Fruit fly (Drosophila melanogaster): ENCODE measurements around the gene Atg101.

The Atg101 gene

DNA sequence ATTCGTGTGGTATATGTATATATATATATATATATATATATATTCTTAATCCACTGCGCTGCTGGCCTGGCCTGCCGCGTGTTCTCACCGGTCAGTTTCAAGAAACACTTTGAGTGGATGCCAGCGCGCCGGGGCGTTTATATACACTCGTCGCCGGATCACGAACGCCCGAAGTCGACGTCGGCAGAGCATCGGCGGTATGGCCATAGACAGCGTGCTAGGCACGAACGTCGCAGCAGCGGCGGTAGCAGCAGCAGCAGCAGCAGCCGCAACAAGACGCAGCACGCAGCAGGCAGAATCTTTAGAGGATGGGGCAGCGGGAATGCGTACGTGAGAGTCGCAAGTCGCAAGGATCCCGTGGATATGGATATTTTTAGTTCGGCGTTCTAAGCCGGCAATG lies 6.1 kb downstream of the Atg101 start, which contains the start of gene bnb:
Gene bnb, minus strand, starts transcription at position 121 of the 400 bp plus-strand sequence.
- no peak for TF ChIP-seq Dfd (GFP tag; optimal IDR thresholded peaks at IDR 0.05)
- no peak for TF ChIP-seq ey (GFP tag; optimal IDR thresholded peaks at IDR 0.05)
- no peak for TF ChIP-seq GATAd (GFP tag; optimal IDR thresholded peaks at IDR 0.05)
- no peak for TF ChIP-seq tai (GFP tag; optimal IDR thresholded peaks at IDR 0.05)
- no peak for TF ChIP-seq br (GFP tag; optimal IDR thresholded peaks at IDR 0.05)
- no peak for TF ChIP-seq Rel (GFP tag; optimal IDR thresholded peaks at IDR 0.05)
- no peak for TF ChIP-seq Rel (tag; optimal IDR thresholded peaks at IDR 0.05)
- no peak for TF ChIP-seq Dif (GFP tag; optimal IDR thresholded peaks at IDR 0.05; ENCODE audit: partially characterized antibody)

DNA sequence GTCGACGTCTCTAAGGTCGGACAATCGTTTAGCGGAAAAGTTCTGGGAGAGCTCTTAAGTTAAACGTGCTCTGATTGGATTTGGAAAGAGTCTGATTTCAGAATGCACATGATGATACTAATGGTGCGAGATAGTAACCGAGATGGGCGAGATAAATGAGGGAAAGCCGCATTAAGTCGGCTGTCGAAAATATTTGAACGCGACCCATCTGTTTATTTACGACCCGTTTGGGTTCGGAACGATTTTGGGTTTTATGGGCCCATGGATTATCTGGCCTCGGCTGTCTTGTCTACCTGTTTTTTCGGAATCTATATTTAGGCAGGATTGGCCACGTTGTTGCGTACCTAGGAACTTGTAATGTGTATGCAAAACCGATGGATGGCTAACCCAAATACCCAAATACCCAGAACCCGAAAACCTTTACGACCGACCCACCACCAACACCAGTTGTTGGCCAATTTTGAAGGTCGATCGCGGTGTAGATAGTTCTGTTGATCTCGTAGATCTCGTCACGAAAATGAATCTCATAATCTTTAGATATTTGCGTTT lies 7.9 kb downstream of the Atg101 start:
- no peak for TF ChIP-seq Hnf4 (GFP tag; optimal IDR thresholded peaks at IDR 0.05)
- no peak for TF ChIP-seq Rel (GFP tag; optimal IDR thresholded peaks at IDR 0.05)
- TF ChIP-seq Rel (tag; optimal IDR thresholded peaks at IDR 0.05), result no peak
- TF ChIP-seq tai (GFP tag; optimal IDR thresholded peaks at IDR 0.05), result no peak
- no peak for TF ChIP-seq pan (optimal IDR thresholded peaks at IDR 0.05)
- no peak for TF ChIP-seq HLH106 (tag; optimal IDR thresholded peaks at IDR 0.05)
- TF ChIP-seq N (GFP tag; optimal IDR thresholded peaks at IDR 0.05), result no peak
- no peak for TF ChIP-seq foxo (GFP tag; optimal IDR thresholded peaks at IDR 0.05)
- no peak for TF ChIP-seq Dif (GFP tag; optimal IDR thresholded peaks at IDR 0.05; ENCODE audit: partially characterized antibody)

DNA sequence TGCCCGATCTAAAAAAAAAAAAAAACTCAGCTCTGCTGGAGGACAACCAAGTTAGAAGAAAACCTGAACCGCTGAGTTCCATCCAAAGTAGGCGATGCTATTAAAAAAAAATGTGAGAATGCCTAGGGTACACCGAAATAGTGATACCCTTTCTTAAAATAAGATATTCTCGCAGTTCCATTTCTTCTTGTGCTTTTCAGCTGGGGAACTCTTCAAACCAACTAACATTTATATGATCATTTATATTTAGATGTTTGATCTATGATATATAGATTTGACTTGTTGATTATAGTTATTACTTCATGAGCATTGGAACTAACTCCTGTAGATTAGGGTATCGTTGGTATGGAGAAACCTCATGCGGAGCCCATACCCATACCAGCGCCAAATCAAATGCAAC lies 8.7 kb downstream of the Atg101 start:
- no peak for TF ChIP-seq ey (GFP tag; optimal IDR thresholded peaks at IDR 0.05)
- no peak for TF ChIP-seq Hr78 (GFP tag; optimal IDR thresholded peaks at IDR 0.05)
- no peak for TF ChIP-seq CrebA (GFP tag; optimal IDR thresholded peaks at IDR 0.05; ENCODE audit: borderline replicate concordance)
- no peak for TF ChIP-seq Mio (GFP tag; optimal IDR thresholded peaks at IDR 0.05)
- no peak for TF ChIP-seq pan (optimal IDR thresholded peaks at IDR 0.05)
- no peak for TF ChIP-seq OdsH (GFP tag; optimal IDR thresholded peaks at IDR 0.05)
- TF ChIP-seq Hr83 (GFP tag; optimal IDR thresholded peaks at IDR 0.05; ENCODE audit: poor library complexity, severe bottlenecking), result no peak
- TF ChIP-seq br (GFP tag; optimal IDR thresholded peaks at IDR 0.05), result no peak
- TF ChIP-seq Myc (optimal IDR thresholded peaks at IDR 0.05), result no peak
- no peak for TF ChIP-seq GATAd (GFP tag; optimal IDR thresholded peaks at IDR 0.05)
- no peak for TF ChIP-seq tai (GFP tag; optimal IDR thresholded peaks at IDR 0.05)
- no peak for TF ChIP-seq h (GFP tag; optimal IDR thresholded peaks at IDR 0.05)
- TF ChIP-seq sage (GFP tag; optimal IDR thresholded peaks at IDR 0.05), result no peak
- no peak for TF ChIP-seq Abd-B (GFP tag; optimal IDR thresholded peaks at IDR 0.05)
- TF ChIP-seq Sp1 (GFP tag; optimal IDR thresholded peaks at IDR 0.05), result no peak
- no peak for TF ChIP-seq dsf (GFP tag; optimal IDR thresholded peaks at IDR 0.05; ENCODE audit: borderline replicate concordance)
- TF ChIP-seq fru (GFP tag; optimal IDR thresholded peaks at IDR 0.05), result no peak

DNA sequence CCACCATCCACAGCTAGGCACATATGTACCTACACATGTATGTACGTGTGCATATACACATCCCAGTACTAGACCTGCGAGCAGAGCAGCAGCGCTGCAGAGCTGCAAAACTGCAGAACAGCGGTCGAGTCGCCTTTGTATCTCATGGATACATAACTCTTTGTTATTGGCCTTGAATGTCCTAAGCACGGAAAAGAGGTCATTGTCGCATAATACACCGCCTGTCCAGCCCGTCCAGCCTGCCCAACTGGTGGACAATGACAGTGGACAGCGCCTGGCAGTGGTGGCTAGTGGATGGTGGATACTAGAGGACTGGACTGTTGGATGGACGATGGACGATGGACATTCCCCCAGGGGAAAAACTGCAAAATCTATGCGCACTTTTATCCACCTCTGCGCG lies 9.8 kb downstream of the Atg101 start:
- TF ChIP-seq Hnf4 (GFP tag; optimal IDR thresholded peaks at IDR 0.05) (no peak), Myc (optimal IDR thresholded peaks at IDR 0.05) (no peak), psq (GFP tag; optimal IDR thresholded peaks at IDR 0.05) (no peak)

dm6 chrX:18805036-18805435 lies 13.6 kb downstream of the Atg101 start:
- TF ChIP-seq pan (optimal IDR thresholded peaks at IDR 0.05), result no peak
- TF ChIP-seq rgr (GFP tag; optimal IDR thresholded peaks at IDR 0.05), result no peak
- no peak for TF ChIP-seq Dif (GFP tag; optimal IDR thresholded peaks at IDR 0.05; ENCODE audit: partially characterized antibody)
- no peak for TF ChIP-seq Abd-B (GFP tag; optimal IDR thresholded peaks at IDR 0.05)
- TF ChIP-seq GATAd (GFP tag; optimal IDR thresholded peaks at IDR 0.05), result no peak
- no peak for TF ChIP-seq Hr78 (GFP tag; optimal IDR thresholded peaks at IDR 0.05)
- no peak for TF ChIP-seq br (GFP tag; optimal IDR thresholded peaks at IDR 0.05)
- no peak for TF ChIP-seq ey (GFP tag; optimal IDR thresholded peaks at IDR 0.05)

DNA sequence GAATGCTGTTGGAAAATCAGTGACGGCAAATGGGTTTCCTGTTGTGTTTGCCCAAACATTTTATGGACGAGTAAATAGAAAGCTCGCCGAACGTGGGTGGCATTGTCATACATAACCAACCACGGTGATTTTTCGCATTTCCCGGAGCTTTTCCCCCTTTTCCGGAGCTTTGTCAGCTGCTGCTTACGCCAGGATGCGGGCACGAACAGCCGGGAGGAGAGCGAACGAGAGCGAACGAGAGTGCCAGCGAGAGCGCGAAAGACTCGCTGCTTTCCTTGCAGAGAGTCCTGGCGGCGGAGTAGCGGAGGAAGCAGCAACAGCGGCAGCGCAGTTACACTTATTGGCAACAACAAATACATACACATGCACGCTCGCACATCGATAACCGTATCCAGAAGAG lies 14.9 kb downstream of the Atg101 start, which contains the start of gene CG7058:
Gene CG7058, plus strand, starts transcription at position 330 of the 400 bp plus-strand sequence.
- no peak for TF ChIP-seq rgr (GFP tag; optimal IDR thresholded peaks at IDR 0.05)
- TF ChIP-seq N (GFP tag; optimal IDR thresholded peaks at IDR 0.05), result no peak
- no peak for TF ChIP-seq CG32264 (GFP tag; optimal IDR thresholded peaks at IDR 0.05)
- TF ChIP-seq tai (GFP tag; optimal IDR thresholded peaks at IDR 0.05), result no peak
- no peak for TF ChIP-seq Dfd (GFP tag; optimal IDR thresholded peaks at IDR 0.05)
